Worm (Caenorhabditis elegans) whole organism, L1 larva: ENCODE results near the gene F09E5.12.

ENCODE experiments used
- C16A3.4 ChIP-seq: fragments of 150-350 bp; optimal IDR thresholded peaks from 2 replicates; lab custom pipeline; 2014; ENCODE audit warnings: missing biosample characterization, missing genetic modification characterization
- C34B4.2 ChIP-seq: sonication (generic microtip); optimal IDR thresholded peaks from 2 replicates; lab custom pipeline; 2017; ENCODE audit warnings: mild to moderate bottlenecking, missing genetic modification characterization, missing compliant biosample characterization
- F16B12.6 ChIP-seq: fragments of 150-350 bp; optimal IDR thresholded peaks from 2 replicates; lab custom pipeline; 2014; ENCODE audit warnings: missing biosample characterization, missing genetic modification characterization
- aha-1 ChIP-seq: fragments of 150-350 bp; optimal IDR thresholded peaks from 2 replicates; lab custom pipeline; 2014; ENCODE audit warnings: missing biosample characterization, missing genetic modification characterization
- blmp-1 ChIP-seq: fragments of 150-350 bp; optimal IDR thresholded peaks from 2 replicates; lab custom pipeline; 2014; ENCODE audit warnings: missing biosample characterization, missing genetic modification characterization
- ceh-63 ChIP-seq: fragments of 200-800 bp; sonication (Bioruptor generic); optimal IDR thresholded peaks from 2 replicates; lab custom pipeline; 2018; ENCODE audit warnings: mild to moderate bottlenecking, missing genetic modification characterization, missing compliant biosample characterization
- ceh-88 ChIP-seq: fragments of 200-800 bp; sonication (Bioruptor generic); IDR thresholded peaks from 2 replicates; pipeline ENCODE4 v1.3.6; 2022; ENCODE audit warnings: missing genetic modification characterization, missing compliant biosample characterization
- ceh-90 ChIP-seq: sonication (generic microtip); optimal IDR thresholded peaks from 2 replicates; lab custom pipeline; 2016; ENCODE audit warnings: missing genetic modification characterization, missing compliant biosample characterization
- dsc-1 ChIP-seq: sonication (generic microtip); optimal IDR thresholded peaks from 2 replicates; lab custom pipeline; 2016; ENCODE audit warnings: mild to moderate bottlenecking, missing genetic modification characterization, missing compliant biosample characterization
- efl-1 ChIP-seq, 4 experiments: fragments of 150-350 bp; optimal IDR thresholded peaks in 3 of 4; peaks in 1 of 4; 1 replicate in 1 of 4; 2 replicates in 3 of 4; lab custom pipeline; 2014; ENCODE audit warnings: missing biosample characterization in 2 of 4, missing genetic modification characterization in 2 of 4, missing genetic modification reagents in 2 of 4
- efl-3 ChIP-seq: fragments of 200-800 bp; sonication (Bioruptor generic); optimal IDR thresholded peaks from 2 replicates; lab custom pipeline; 2018; ENCODE audit warnings: mild to moderate bottlenecking, missing genetic modification characterization, missing compliant biosample characterization
- egl-13 ChIP-seq: sonication (generic microtip); optimal IDR thresholded peaks from 2 replicates; lab custom pipeline; 2016; ENCODE audit warnings: missing genotype, missing genetic modification reagents, missing genetic modification characterization, missing compliant biosample characterization
- egl-27 ChIP-seq, 2 experiments: fragments of 150-350 bp in 1 of 2; sonication (generic microtip); optimal IDR thresholded peaks; 3 replicates each; lab custom pipeline; 2017 to 2018; ENCODE audit warnings: missing biosample characterization in 2 of 2, missing genetic modification characterization in 2 of 2, missing genetic modification reagents in 2 of 2
- elt-2 ChIP-seq: sonication (generic microtip); optimal IDR thresholded peaks from 2 replicates; lab custom pipeline; 2016; ENCODE audit warnings: missing genetic modification characterization, mild to moderate bottlenecking, inconsistent platforms, missing compliant biosample characterization, missing genetic modification reagents
- elt-3 ChIP-seq, 6 experiments: fragments of 150-350 bp in 1 of 6; sonication (generic microtip); optimal IDR thresholded peaks; 2 replicates each; lab custom pipeline; 2017 to 2018; ENCODE audit warnings: missing biosample characterization in 6 of 6, missing genetic modification characterization in 6 of 6, inconsistent platforms in 1 of 6
- ets-5 ChIP-seq: fragments of 200-800 bp; sonication (Bioruptor generic); IDR thresholded peaks from 2 replicates; pipeline ENCODE4 v1.3.6; 2022; ENCODE audit warnings: missing genetic modification characterization, missing compliant biosample characterization
- fkh-8 ChIP-seq: sonication (generic microtip); optimal IDR thresholded peaks from 2 replicates; lab custom pipeline; 2016; ENCODE audit warnings: mild to moderate bottlenecking, missing genetic modification characterization, missing compliant biosample characterization
- grh-1 ChIP-seq: fragments of 200-800 bp; sonication (Bioruptor generic); IDR thresholded peaks from 2 replicates; pipeline ENCODE4 v1.3.6; 2022; ENCODE audit warnings: missing genetic modification reagents, missing genetic modification characterization, missing compliant biosample characterization
- hlh-17 ChIP-seq: fragments of 200-800 bp; sonication (Bioruptor generic); optimal IDR thresholded peaks from 2 replicates; lab custom pipeline; 2018; ENCODE audit warnings: missing genetic modification characterization, mild to moderate bottlenecking, missing compliant biosample characterization, moderate library complexity, borderline replicate concordance
- hpl-2 ChIP-seq: fragments of 150-350 bp; optimal IDR thresholded peaks from 2 replicates; lab custom pipeline; 2014; ENCODE audit warnings: missing biosample characterization, missing genetic modification reagents, missing genetic modification characterization
- irx-1 ChIP-seq: sonication (generic microtip); optimal IDR thresholded peaks from 2 replicates; lab custom pipeline; 2016; ENCODE audit warnings: missing genetic modification characterization, missing compliant biosample characterization
- lin-13 ChIP-seq: fragments of 150-350 bp; optimal IDR thresholded peaks from 2 replicates; lab custom pipeline; 2014; ENCODE audit warnings: missing biosample characterization, missing genetic modification reagents, missing genetic modification characterization
- lin-15B ChIP-seq: fragments of 150-350 bp; sonication (generic microtip); optimal IDR thresholded peaks from 3 replicates; lab custom pipeline; 2014; ENCODE audit warnings: missing biosample characterization, missing genetic modification characterization
- lin-35 ChIP-seq, 2 experiments: fragments of 150-350 bp; optimal IDR thresholded peaks; 2 replicates each; lab custom pipeline; 2014; ENCODE audit warnings: missing biosample characterization in 2 of 2, missing genetic modification characterization in 2 of 2, missing genetic modification reagents in 2 of 2
- lsy-2 ChIP-seq, 2 experiments: fragments of 150-350 bp; optimal IDR thresholded peaks; 2 replicates each; lab custom pipeline; 2014; ENCODE audit warnings: missing biosample characterization in 2 of 2, missing genetic modification characterization in 2 of 2
- mab-9 ChIP-seq: fragments of 200-800 bp; sonication (Bioruptor generic); IDR thresholded peaks from 2 replicates; pipeline ENCODE4 v1.3.6; 2022; ENCODE audit warnings: missing genetic modification reagents, missing genetic modification characterization, missing compliant biosample characterization
- mdl-1 ChIP-seq, 2 experiments: fragments of 150-350 bp; optimal IDR thresholded peaks; 2 replicates each; lab custom pipeline; 2014 to 2017; ENCODE audit warnings: missing biosample characterization in 2 of 2, missing genetic modification characterization in 2 of 2, inconsistent platforms in 1 of 2
- mep-1 ChIP-seq: fragments of 150-350 bp; optimal IDR thresholded peaks from 2 replicates; lab custom pipeline; 2014; ENCODE audit warnings: missing biosample characterization, missing genetic modification characterization
- nhr-11 ChIP-seq: fragments of 150-350 bp; optimal IDR thresholded peaks from 2 replicates; lab custom pipeline; 2014; ENCODE audit warnings: missing biosample characterization, missing genetic modification characterization
- nhr-19 ChIP-seq: fragments of 200-800 bp; sonication (Bioruptor generic); conservative IDR thresholded peaks from 2 replicates; pipeline ENCODE4 v1.3.6; 2022; ENCODE audit warnings: missing genetic modification characterization, missing compliant biosample characterization
- nhr-47 ChIP-seq: sonication (generic microtip); optimal IDR thresholded peaks from 2 replicates; lab custom pipeline; 2016; ENCODE audit warnings: mild to moderate bottlenecking, missing genetic modification characterization, moderate library complexity, missing compliant biosample characterization
- nhr-71 ChIP-seq: sonication (generic microtip); optimal IDR thresholded peaks from 2 replicates; lab custom pipeline; 2016; ENCODE audit warnings: mild to moderate bottlenecking, missing genetic modification characterization, moderate library complexity, missing compliant biosample characterization
- nhr-84 ChIP-seq: sonication (generic microtip); optimal IDR thresholded peaks from 2 replicates; lab custom pipeline; 2017; ENCODE audit warnings: missing biosample characterization, missing genetic modification characterization
- nhr-85 ChIP-seq: sonication (generic microtip); peaks from one replicate; lab custom pipeline; 2016; ENCODE audit warnings: missing genetic modification characterization, inconsistent platforms, missing compliant biosample characterization
- pag-3 ChIP-seq: sonication (generic microtip); optimal IDR thresholded peaks from 2 replicates; lab custom pipeline; 2017; ENCODE audit warnings: missing genetic modification characterization, mild to moderate bottlenecking, missing compliant biosample characterization, antibody characterized with exemption, borderline replicate concordance; ENCODE audit not compliant: insufficient read depth
- pax-3 ChIP-seq: fragments of 200-800 bp; sonication (Bioruptor generic); optimal IDR thresholded peaks from 2 replicates; lab custom pipeline; 2018; ENCODE audit warnings: mild to moderate bottlenecking, missing genetic modification characterization, moderate library complexity, missing compliant biosample characterization
- pqm-1 ChIP-seq: sonication (generic microtip); optimal IDR thresholded peaks from 3 replicates; lab custom pipeline; 2017; ENCODE audit warnings: missing biosample characterization, missing genetic modification characterization
- rnt-1 ChIP-seq: sonication (generic microtip); optimal IDR thresholded peaks from 2 replicates; lab custom pipeline; 2016; ENCODE audit warnings: mild to moderate bottlenecking, missing genetic modification characterization, moderate library complexity, missing compliant biosample characterization
- snpc-4 ChIP-seq: fragments of 150-350 bp; optimal IDR thresholded peaks from 2 replicates; lab custom pipeline; 2014; ENCODE audit warnings: missing biosample characterization, missing genetic modification characterization
- sox-4 ChIP-seq: sonication (generic microtip); optimal IDR thresholded peaks from 2 replicates; lab custom pipeline; 2016; ENCODE audit warnings: missing genetic modification characterization, missing compliant biosample characterization
- sptf-1 ChIP-seq: fragments of 150-350 bp; optimal IDR thresholded peaks from 2 replicates; lab custom pipeline; 2014; ENCODE audit warnings: missing biosample characterization, missing genetic modification characterization
- sup-37 ChIP-seq: fragments of 200-800 bp; sonication (Bioruptor generic); optimal IDR thresholded peaks from 2 replicates; lab custom pipeline; 2018; ENCODE audit warnings: mild to moderate bottlenecking, missing genetic modification characterization, missing compliant biosample characterization
- swsn-7 ChIP-seq: sonication (generic microtip); optimal IDR thresholded peaks from 2 replicates; lab custom pipeline; 2016; ENCODE audit warnings: missing genetic modification characterization, missing compliant biosample characterization
- tbx-2 ChIP-seq: sonication (generic microtip); optimal IDR thresholded peaks from 2 replicates; lab custom pipeline; 2016; ENCODE audit warnings: missing genetic modification characterization, missing compliant biosample characterization
- unc-30 ChIP-seq: sonication (generic microtip); optimal IDR thresholded peaks from 2 replicates; lab custom pipeline; 2017; ENCODE audit warnings: missing biosample characterization, missing genetic modification characterization
- vab-15 ChIP-seq: sonication (generic microtip); optimal IDR thresholded peaks from 2 replicates; lab custom pipeline; 2017; ENCODE audit warnings: missing genotype, mild to moderate bottlenecking, missing genetic modification characterization, missing compliant biosample characterization
- xbp-1 ChIP-seq: sonication (generic microtip); optimal IDR thresholded peaks from 2 replicates; lab custom pipeline; 2016; ENCODE audit warnings: missing genetic modification characterization, missing compliant biosample characterization
- zip-4 ChIP-seq: fragments of 200-800 bp; sonication (Bioruptor generic); optimal IDR thresholded peaks from 2 replicates; lab custom pipeline; 2018; ENCODE audit warnings: mild to moderate bottlenecking, missing genetic modification characterization, moderate library complexity, missing compliant biosample characterization

F09E5.12 gene

DNA sequence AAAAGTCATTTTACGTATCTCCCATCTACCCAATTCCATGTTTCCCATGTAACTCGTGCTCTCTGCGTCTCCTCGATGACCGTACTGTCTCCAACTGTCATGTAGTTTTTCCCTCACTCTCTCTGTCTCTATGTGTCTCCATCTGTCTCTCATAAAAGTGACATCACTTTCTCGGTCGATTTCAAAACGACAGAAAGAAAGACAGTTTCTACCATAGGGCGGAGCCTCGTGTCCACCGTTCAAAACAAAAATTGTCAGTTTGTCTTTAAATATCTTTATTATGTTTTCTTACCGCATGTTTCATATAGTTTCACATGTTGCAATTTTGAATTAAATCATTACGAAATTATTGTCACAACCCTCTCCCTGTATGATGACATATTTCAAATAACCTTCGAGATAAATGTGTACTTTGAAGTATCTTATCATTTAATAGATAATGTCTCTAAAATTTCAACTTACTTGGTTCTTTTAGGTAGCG, 40.3 kb downstream of the F09E5.12 start (continued):
- TF ChIP-seq lin-13 (GFP tag; lab: Kevin White, UChicago) (peak; percentile 73), unc-30 (tag; lab: Kevin White, UChicago) (no peak), nhr-85 (tag; lab: Kevin White, UChicago) (peak; percentile 100), tbx-2 (tag; lab: Kevin White, UChicago) (peak; percentile 83), elt-3 (tag; optimal IDR thresholded peaks at IDR 0.05; lab: Kevin White, UChicago) (peak in 3 of 6 experiments; percentile 44 to 77 (median 70)), rnt-1 (tag; lab: Kevin White, UChicago) (peak; percentile 86), nhr-19 (peak; percentile 82), xbp-1 (tag; lab: Kevin White, UChicago) (peak; percentile 65), lin-35 (GFP tag; optimal IDR thresholded peaks at IDR 0.05; lab: Kevin White, UChicago) (peak; percentile 50 to 84), nhr-11 (tag; lab: Kevin White, UChicago) (peak; percentile 83), nhr-84 (tag; lab: Kevin White, UChicago) (no peak), ets-5 (GFP tag; lab: Robert Waterston, UW) (no peak), nhr-71 (tag; lab: Kevin White, UChicago) (peak; percentile 96), zip-4 (GFP tag; lab: Kevin White, UChicago) (peak; percentile 22), swsn-7 (tag; lab: Kevin White, UChicago) (peak; percentile 84), egl-27 (tag; optimal IDR thresholded peaks at IDR 0.05; lab: Kevin White, UChicago) (peak in 1 of 2 experiments; percentile 80), mdl-1 (tag; optimal IDR thresholded peaks at IDR 0.05; lab: Kevin White, UChicago) (peak in 1 of 2 experiments; percentile 87), ceh-63 (GFP tag; lab: Kevin White, UChicago) (no peak), egl-13 (tag; lab: Kevin White, UChicago) (peak; percentile 67), snpc-4 (tag; lab: Kevin White, UChicago) (peak; percentile 25)
- TF ChIP-seq, all 84 proteins: peak for 50

DNA sequence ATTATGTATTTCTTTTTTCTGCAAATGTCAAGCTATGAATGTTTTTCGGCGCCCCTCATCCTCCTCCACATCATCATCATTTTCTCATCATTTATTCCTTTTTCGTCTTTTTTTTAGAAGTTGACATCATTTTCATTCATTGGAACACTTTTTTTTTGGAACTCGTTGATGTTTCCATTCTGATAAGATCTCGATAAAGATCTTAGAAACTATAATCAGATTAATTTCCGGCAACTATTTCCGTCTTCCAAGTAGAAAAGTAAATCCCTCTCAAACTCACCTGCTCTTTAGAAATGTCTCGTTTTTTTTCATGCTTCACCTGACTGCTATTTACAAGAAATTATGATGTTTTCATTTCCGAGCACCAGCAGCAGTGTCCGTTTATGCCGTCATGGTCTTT, 41.6 kb downstream of the F09E5.12 start:
- peak; percentile 89 for TF ChIP-seq dsc-1 (tag; lab: Kevin White, UChicago)
- no peak for TF ChIP-seq snpc-4 (tag; lab: Kevin White, UChicago)
- no peak for TF ChIP-seq pqm-1 (tag; lab: Kevin White, UChicago)
- no peak for TF ChIP-seq vab-15 (tag; lab: Kevin White, UChicago)
- no peak for TF ChIP-seq efl-1 (optimal IDR thresholded peaks at IDR 0.05; lab: Kevin White, UChicago)
- peak in 1 of 2 experiments; percentile 36 for TF ChIP-seq efl-1 (GFP tag; optimal IDR thresholded peaks at IDR 0.05 in 1 of 2; lab: Kevin White, UChicago)
- no peak for TF ChIP-seq pag-3 (tag; lab: Kevin White, UChicago)
- no peak for TF ChIP-seq mab-9
- no peak for TF ChIP-seq ceh-88
- TF ChIP-seq C34B4.2 (tag; lab: Kevin White, UChicago), result no peak
- no peak for TF ChIP-seq lin-15B
- TF ChIP-seq hlh-17, result no peak
- TF ChIP-seq rnt-1 (tag; lab: Kevin White, UChicago), result no peak
- no peak for TF ChIP-seq blmp-1 (tag; lab: Kevin White, UChicago)
- no peak for TF ChIP-seq ceh-90 (tag; lab: Kevin White, UChicago)
- TF ChIP-seq irx-1, result no peak
- no peak for TF ChIP-seq lin-13 (GFP tag; lab: Kevin White, UChicago)
- peak; percentile 70 for TF ChIP-seq pax-3 (tag; lab: Kevin White, UChicago)
- no peak for TF ChIP-seq lin-35 (GFP tag; optimal IDR thresholded peaks at IDR 0.05; lab: Kevin White, UChicago)
- no peak for TF ChIP-seq zip-4 (GFP tag; lab: Kevin White, UChicago)
- no peak for TF ChIP-seq F16B12.6
- no peak for TF ChIP-seq mdl-1 (tag; optimal IDR thresholded peaks at IDR 0.05; lab: Kevin White, UChicago)
- no peak for TF ChIP-seq sup-37 (GFP tag; lab: Kevin White, UChicago)
- TF ChIP-seq fkh-8 (tag; lab: Kevin White, UChicago), result peak; percentile 84
- peak; percentile 27 for TF ChIP-seq mep-1
- no peak for TF ChIP-seq aha-1 (tag; lab: Kevin White, UChicago)
- TF ChIP-seq sptf-1 (tag; lab: Kevin White, UChicago), result no peak
- peak; percentile 1 for TF ChIP-seq sox-4 (tag; lab: Kevin White, UChicago)
- TF ChIP-seq ets-5 (GFP tag; lab: Robert Waterston, UW), result no peak
- no peak for TF ChIP-seq elt-2 (tag; lab: Kevin White, UChicago)
- TF ChIP-seq hpl-2, result no peak
- TF ChIP-seq grh-1, result no peak
- peak; percentile 60 for TF ChIP-seq nhr-47 (tag; lab: Kevin White, UChicago)
- TF ChIP-seq C16A3.4 (tag; lab: Kevin White, UChicago), result no peak
- TF ChIP-seq efl-3 (GFP tag; lab: Kevin White, UChicago), result no peak
- peak in 1 of 2 experiments; percentile 10 for TF ChIP-seq lsy-2 (tag; optimal IDR thresholded peaks at IDR 0.05; lab: Kevin White, UChicago)
- TF ChIP-seq nhr-11 (tag; lab: Kevin White, UChicago), result peak; percentile 41
- no peak for TF ChIP-seq ceh-63 (GFP tag; lab: Kevin White, UChicago)
